Worm (Caenorhabditis elegans) whole organism, young adult: ENCODE measurements around the gene cmk-1.
A peak's percentile ranks its signal among the peaks of the same experiment; 100 is the strongest.

Source experiments
- F10E7.11 ChIP-seq: sonication (generic microtip); optimal IDR thresholded peaks from 2 replicates; lab custom pipeline; 2017; ENCODE audit warnings: mild to moderate bottlenecking, missing genetic modification characterization, moderate library complexity, missing compliant biosample characterization
- F22D6.2 ChIP-seq: sonication (generic microtip); optimal IDR thresholded peaks from 2 replicates; lab custom pipeline; 2016; ENCODE audit warnings: mild to moderate bottlenecking, missing genetic modification characterization, missing compliant biosample characterization
- F57C9.4 ChIP-seq: sonication (generic microtip); optimal IDR thresholded peaks from 2 replicates; lab custom pipeline; 2017; ENCODE audit warnings: mild to moderate bottlenecking, missing genetic modification characterization, missing compliant biosample characterization
- T26A5.8 ChIP-seq: sonication (generic microtip); optimal IDR thresholded peaks from 2 replicates; lab custom pipeline; 2016; ENCODE audit warnings: missing genetic modification characterization, missing compliant biosample characterization
- akir-1 ChIP-seq: fragments of 200-800 bp; sonication (Bioruptor generic); optimal IDR thresholded peaks from 2 replicates; lab custom pipeline; 2018; ENCODE audit warnings: mild to moderate bottlenecking, missing genetic modification characterization, moderate library complexity, missing compliant biosample characterization
- attf-3 ChIP-seq: fragments of 200-800 bp; sonication (Bioruptor generic); conservative IDR thresholded peaks from 2 replicates; pipeline ENCODE4 v1.3.6; 2022; ENCODE audit warnings: missing genetic modification reagents, missing genetic modification characterization, missing compliant biosample characterization
- attf-5 ChIP-seq: fragments of 200-800 bp; sonication (Bioruptor generic); optimal IDR thresholded peaks from 2 replicates; lab custom pipeline; 2018; ENCODE audit warnings: mild to moderate bottlenecking, missing genetic modification characterization, missing compliant biosample characterization
- attf-6 ChIP-seq: fragments of 200-800 bp; sonication (Bioruptor generic); IDR thresholded peaks from 2 replicates; pipeline ENCODE4 v1.3.6; 2022; ENCODE audit warnings: missing genetic modification reagents, missing genetic modification characterization, missing compliant biosample characterization
- ceh-40 ChIP-seq: fragments of 200-800 bp; sonication (Bioruptor generic); IDR thresholded peaks from 2 replicates; pipeline ENCODE4 v1.3.6; 2022; ENCODE audit warnings: missing genetic modification characterization, missing compliant biosample characterization
- ceh-79 ChIP-seq: sonication (generic microtip); optimal IDR thresholded peaks from 2 replicates; lab custom pipeline; 2017; ENCODE audit warnings: mild to moderate bottlenecking, missing genetic modification characterization, missing compliant biosample characterization
- ceh-91 ChIP-seq: fragments of 200-800 bp; sonication (Bioruptor generic); IDR thresholded peaks from 2 replicates; pipeline ENCODE4 v1.3.6; 2022; ENCODE audit warnings: missing genetic modification reagents, missing genetic modification characterization, missing compliant biosample characterization
- egl-18 ChIP-seq: fragments of 200-800 bp; sonication (Bioruptor generic); IDR thresholded peaks from 2 replicates; pipeline ENCODE4 v1.3.6; 2022; ENCODE audit warnings: missing genetic modification reagents, missing genetic modification characterization, missing compliant biosample characterization
- egl-44 ChIP-seq: fragments of 200-800 bp; sonication (Bioruptor generic); IDR thresholded peaks from 2 replicates; pipeline ENCODE4 v1.3.6; 2022; ENCODE audit warnings: missing genetic modification reagents, missing genetic modification characterization, missing compliant biosample characterization
- egrh-3 ChIP-seq: fragments of 200-800 bp; sonication (Bioruptor generic); IDR thresholded peaks from 2 replicates; pipeline ENCODE4 v1.3.6; 2022; ENCODE audit warnings: missing genetic modification reagents, missing genetic modification characterization, missing compliant biosample characterization
- ekl-4 ChIP-seq: fragments of 200-800 bp; sonication (Bioruptor generic); IDR thresholded peaks from 2 replicates; pipeline ENCODE4 v1.3.6; 2022; ENCODE audit warnings: missing genetic modification reagents, missing genetic modification characterization, missing compliant biosample characterization
- hmg-1.2 ChIP-seq: fragments of 200-800 bp; sonication (Bioruptor generic); IDR thresholded peaks from 2 replicates; pipeline ENCODE4 v1.3.6; 2022; ENCODE audit warnings: missing genetic modification reagents, missing genetic modification characterization, missing compliant biosample characterization
- lin-26 ChIP-seq: fragments of 200-800 bp; sonication (Bioruptor generic); IDR thresholded peaks from 2 replicates; pipeline ENCODE4 v1.3.6; 2022; ENCODE audit warnings: missing genetic modification reagents, missing genetic modification characterization, missing compliant biosample characterization
- lin-40 ChIP-seq: sonication (generic microtip); optimal IDR thresholded peaks from 2 replicates; lab custom pipeline; 2016; ENCODE audit warnings: missing genetic modification characterization, mild to moderate bottlenecking, missing compliant biosample characterization, missing genotype, missing genetic modification reagents
- madf-6 ChIP-seq: fragments of 200-800 bp; sonication (Bioruptor generic); IDR thresholded peaks from 2 replicates; pipeline ENCODE4 v1.3.6; 2022; ENCODE audit warnings: missing genetic modification reagents, missing genetic modification characterization, missing compliant biosample characterization
- mcd-1 ChIP-seq: fragments of 200-800 bp; sonication (Bioruptor generic); IDR thresholded peaks from 2 replicates; pipeline ENCODE4 v1.3.6; 2022; ENCODE audit warnings: missing genetic modification reagents, missing genetic modification characterization, missing compliant biosample characterization
- mxl-1 ChIP-seq: sonication (generic microtip); optimal IDR thresholded peaks from 2 replicates; lab custom pipeline; 2016; ENCODE audit warnings: missing genetic modification characterization, missing compliant biosample characterization
- nhr-120 ChIP-seq: fragments of 200-800 bp; sonication (Bioruptor generic); IDR thresholded peaks from 2 replicates; pipeline ENCODE4 v1.3.6; 2022; ENCODE audit warnings: missing genetic modification characterization, missing compliant biosample characterization
- nhr-179 ChIP-seq: sonication (generic microtip); optimal IDR thresholded peaks from 2 replicates; lab custom pipeline; 2016; ENCODE audit warnings: mild to moderate bottlenecking, missing genetic modification characterization, missing compliant biosample characterization
- nhr-27 ChIP-seq: fragments of 200-800 bp; sonication (Bioruptor generic); optimal IDR thresholded peaks from 2 replicates; lab custom pipeline; 2018; ENCODE audit warnings: mild to moderate bottlenecking, missing genetic modification characterization, moderate library complexity, missing compliant biosample characterization
- nhr-90 ChIP-seq: sonication (generic microtip); optimal IDR thresholded peaks from 2 replicates; lab custom pipeline; 2016; ENCODE audit warnings: missing genotype, mild to moderate bottlenecking, missing genetic modification characterization, missing compliant biosample characterization
- pha-4 ChIP-seq: fragments of 150-350 bp; sonication (generic microtip); optimal IDR thresholded peaks from 2 replicates; lab custom pipeline; 2014; ENCODE audit warnings: missing biosample characterization, missing genetic modification reagents, missing genetic modification characterization
- sea-2 ChIP-seq: fragments of 200-800 bp; sonication (Bioruptor generic); IDR thresholded peaks from 2 replicates; pipeline ENCODE4 v1.3.6; 2022; ENCODE audit warnings: missing genetic modification characterization, missing compliant biosample characterization
- snpc-3.4 ChIP-seq: sonication (generic microtip); optimal IDR thresholded peaks from 2 replicates; lab custom pipeline; 2017; ENCODE audit warnings: missing genetic modification characterization, mild to moderate bottlenecking, missing compliant biosample characterization, antibody characterized with exemption, moderate library complexity, missing genotype, missing genetic modification reagents
- snpc-4 ChIP-seq, 5 experiments: fragments of 150-350 bp in 1 of 5; sonication (generic microtip) in 4 of 5; optimal IDR thresholded peaks; 2 replicates each; lab custom pipeline; 2014 to 2018; ENCODE audit warnings: missing genetic modification characterization in 5 of 5, missing biosample characterization in 3 of 5, antibody characterized with exemption in 2 of 5, mild to moderate bottlenecking in 2 of 5, missing compliant biosample characterization in 2 of 5, missing genotype in 2 of 5, moderate library complexity in 2 of 5, missing genetic modification reagents in 1 of 5
- unc-62 ChIP-seq: fragments of 150-350 bp; optimal IDR thresholded peaks from 2 replicates; lab custom pipeline; 2014; ENCODE audit warnings: missing biosample characterization, missing genetic modification reagents, missing genetic modification characterization
- xnd-1 ChIP-seq: sonication (generic microtip); optimal IDR thresholded peaks from 2 replicates; lab custom pipeline; 2016; ENCODE audit warnings: missing genotype, missing genetic modification reagents, missing genetic modification characterization, missing compliant biosample characterization
- ztf-18 ChIP-seq: sonication (generic microtip); optimal IDR thresholded peaks from 2 replicates; lab custom pipeline; 2016; ENCODE audit warnings: missing genotype, mild to moderate bottlenecking, missing genetic modification characterization, missing compliant biosample characterization
- ztf-28 ChIP-seq: fragments of 200-800 bp; sonication (Bioruptor generic); IDR thresholded peaks from 2 replicates; pipeline ENCODE4 v1.3.6; 2022; ENCODE audit warnings: missing genetic modification reagents, missing genetic modification characterization, missing compliant biosample characterization
- ztf-3 ChIP-seq: fragments of 200-800 bp; sonication (Bioruptor generic); optimal IDR thresholded peaks from 2 replicates; lab custom pipeline; 2018; ENCODE audit warnings: mild to moderate bottlenecking, missing genetic modification characterization, missing compliant biosample characterization
- ztf-6 ChIP-seq: fragments of 200-800 bp; sonication (Bioruptor generic); IDR thresholded peaks from 2 replicates; pipeline ENCODE4 v1.3.6; 2022; ENCODE audit warnings: missing genetic modification reagents, missing genetic modification characterization, missing compliant biosample characterization

Gene cmk-1

ce11 chrIV:1791775-1792174, 32.5 kb upstream of the cmk-1 start:
- no peak for TF ChIP-seq attf-6 (GFP tag; lab: Robert Waterston, UW)
- no peak for TF ChIP-seq sea-2 (GFP tag; lab: Robert Waterston, UW)
- TF ChIP-seq F10E7.11 (tag; lab: Kevin White, UChicago) = no peak
- no peak for TF ChIP-seq pha-4 (tag; lab: Kevin White, UChicago)
- TF ChIP-seq nhr-90 (tag; lab: Kevin White, UChicago) = no peak
- no peak for TF ChIP-seq egl-18 (GFP tag; lab: Robert Waterston, UW)
- no peak for TF ChIP-seq ztf-18 (tag; lab: Kevin White, UChicago)
- TF ChIP-seq, all 124 proteins: peak for 0

- TF ChIP-seq ztf-28 (GFP tag; lab: Robert Waterston, UW) = no peak
- TF ChIP-seq ceh-91 (GFP tag; lab: Robert Waterston, UW) = no peak
- no peak for TF ChIP-seq xnd-1
- no peak for TF ChIP-seq madf-6 (GFP tag; lab: Robert Waterston, UW)
- TF ChIP-seq nhr-120 (GFP tag; lab: Robert Waterston, UW) = no peak
- TF ChIP-seq lin-40 (tag; lab: Kevin White, UChicago) = no peak
- TF ChIP-seq T26A5.8 (tag; lab: Kevin White, UChicago) = no peak
- TF ChIP-seq ztf-6 (GFP tag; lab: Robert Waterston, UW) = no peak
- no peak for TF ChIP-seq attf-5 (GFP tag; lab: Kevin White, UChicago)
- no peak for TF ChIP-seq nhr-27
- TF ChIP-seq F22D6.2 = no peak
- TF ChIP-seq unc-62 (GFP tag; lab: Kevin White, UChicago) = no peak
- TF ChIP-seq pha-4 (tag; lab: Kevin White, UChicago) = no peak
- TF ChIP-seq mxl-1 (tag; lab: Kevin White, UChicago) = no peak
Observed at ce11 chrIV:1803882-1804281, 20.4 kb upstream of the cmk-1 start, which contains the start of gene Y38C1BA.1. Gene Y38C1BA.1, minus strand, starts transcription at chrIV:1803982.

ce11 chrIV:1804613-1805012, 19.7 kb upstream of the cmk-1 start:
- TF ChIP-seq hmg-1.2 (GFP tag; lab: Robert Waterston, UW) (peak; percentile 95), egl-44 (no peak), egl-18 (GFP tag; lab: Robert Waterston, UW) (no peak), ztf-3 (GFP tag; lab: Kevin White, UChicago) (no peak), ztf-6 (GFP tag; lab: Robert Waterston, UW) (no peak), attf-3 (GFP tag; lab: Robert Waterston, UW) (peak; percentile 84)

- no peak for TF ChIP-seq akir-1 (GFP tag; lab: Kevin White, UChicago)
- no peak for TF ChIP-seq nhr-179 (tag; lab: Kevin White, UChicago)
- TF ChIP-seq ekl-4 (GFP tag; lab: Robert Waterston, UW) = no peak
- no peak for TF ChIP-seq lin-26 (GFP tag; lab: Robert Waterston, UW)
- no peak for TF ChIP-seq madf-6 (GFP tag; lab: Robert Waterston, UW)
- TF ChIP-seq ceh-79 = no peak
- TF ChIP-seq mcd-1 = no peak
- TF ChIP-seq ceh-40 = no peak
- TF ChIP-seq egrh-3 (GFP tag; lab: Robert Waterston, UW) = no peak
- TF ChIP-seq egl-44 = no peak
- no peak for TF ChIP-seq snpc-4 (GFP tag; optimal IDR thresholded peaks at IDR 0.05; lab: Kevin White, UChicago)
- TF ChIP-seq snpc-4 (tag; optimal IDR thresholded peaks at IDR 0.05; lab: Kevin White, UChicago) = no peak
- no peak for TF ChIP-seq F57C9.4
- no peak for TF ChIP-seq ztf-3 (GFP tag; lab: Kevin White, UChicago)
- TF ChIP-seq nhr-90 (tag; lab: Kevin White, UChicago) = no peak
- TF ChIP-seq nhr-27 = no peak
- TF ChIP-seq snpc-3.4 = no peak
Observed at ce11 chrIV:1813869-1814268, 10.4 kb upstream of the cmk-1 start.
